Fruit fly (Drosophila melanogaster) whole organism, wandering third instar larva: ENCODE measurements around the gene CG31643.

Source experiments
- Abd-B ChIP-seq: fragments of >200 bp; optimal IDR thresholded peaks from 2 replicates; lab custom pipeline; 2017; ENCODE audit warnings: missing biosample characterization, missing genetic modification characterization
- CG32264 ChIP-seq: fragments of 200-800 bp; sonication (Bioruptor generic); optimal IDR thresholded peaks from 2 replicates; lab custom pipeline; 2016; ENCODE audit warnings: missing biosample characterization, missing genetic modification characterization
- CG9705 ChIP-seq: fragments of 200-800 bp; sonication (Bioruptor generic); optimal IDR thresholded peaks from 2 replicates; lab custom pipeline; 2018; ENCODE audit warnings: missing biosample characterization, mild to moderate bottlenecking, missing genetic modification characterization
- CrebA ChIP-seq: fragments of 200-800 bp; sonication (Bioruptor generic); optimal IDR thresholded peaks from 2 replicates; lab custom pipeline; 2016; ENCODE audit warnings: missing biosample characterization, mild to moderate bottlenecking, missing genetic modification characterization, borderline replicate concordance
- Dfd ChIP-seq: fragments of >200 bp; optimal IDR thresholded peaks from 2 replicates; lab custom pipeline; 2017; ENCODE audit warnings: missing biosample characterization, missing genetic modification characterization
- Dif ChIP-seq: fragments of 200-275, 200-300 bp; sonication (Bioruptor generic); optimal IDR thresholded peaks from 2 replicates; lab custom pipeline; 2018; ENCODE audit warnings: missing biosample characterization, missing genetic modification characterization; ENCODE audit not compliant: partially characterized antibody
- GATAd ChIP-seq: sonication (Bioruptor generic); optimal IDR thresholded peaks from 2 replicates; lab custom pipeline; 2016; ENCODE audit warnings: missing biosample characterization, missing genetic modification characterization
- HLH106 ChIP-seq: fragments of 200-800 bp; optimal IDR thresholded peaks from 3 replicates; lab custom pipeline; 2019; ENCODE audit warnings: missing biosample characterization, mild to moderate bottlenecking, missing genetic modification characterization, moderate library complexity
- Hnf4 ChIP-seq: fragments of 200-800 bp; sonication (Bioruptor generic); optimal IDR thresholded peaks from 2 replicates; lab custom pipeline; 2016; ENCODE audit warnings: missing biosample characterization, mild to moderate bottlenecking, missing genetic modification characterization
- Hr78 ChIP-seq: fragments of >200 bp; optimal IDR thresholded peaks from 2 replicates; lab custom pipeline; 2017; ENCODE audit warnings: missing biosample characterization, missing genetic modification characterization
- Hr83 ChIP-seq: fragments of 200-300 bp; sonication (Bioruptor generic); optimal IDR thresholded peaks from 2 replicates; lab custom pipeline; 2016; ENCODE audit warnings: missing biosample characterization, mild to moderate bottlenecking, missing genetic modification characterization, moderate library complexity; ENCODE audit not compliant: poor library complexity, severe bottlenecking
- Jra ChIP-seq: sonication (Bioruptor generic); optimal IDR thresholded peaks from 2 replicates; lab custom pipeline; 2016; ENCODE audit warnings: missing biosample characterization, missing genetic modification characterization
- Mio ChIP-seq: sonication (Bioruptor generic); optimal IDR thresholded peaks from 2 replicates; lab custom pipeline; 2016; ENCODE audit warnings: missing biosample characterization, missing genetic modification characterization
- Myc ChIP-seq: fragments of >200 bp; optimal IDR thresholded peaks from 2 replicates; lab custom pipeline; 2017
- N ChIP-seq: fragments of >200 bp; optimal IDR thresholded peaks from 2 replicates; lab custom pipeline; 2018; ENCODE audit warnings: missing biosample characterization, missing external identifiers, missing genetic modification characterization
- OdsH ChIP-seq: fragments of 200-800 bp; sonication (Bioruptor generic); optimal IDR thresholded peaks from 2 replicates; lab custom pipeline; 2016; ENCODE audit warnings: missing biosample characterization, mild to moderate bottlenecking, missing genetic modification characterization
- Rel ChIP-seq, 2 experiments: fragments of 200-800 bp; sonication (Bioruptor generic) in 1 of 2; optimal IDR thresholded peaks; 2 replicates in 1 of 2; 3 replicates in 1 of 2; lab custom pipeline; 2016 to 2019; ENCODE audit warnings: mild to moderate bottlenecking in 2 of 2, missing biosample characterization in 2 of 2, missing genetic modification characterization in 2 of 2, moderate library complexity in 1 of 2
- Sp1 ChIP-seq: fragments of 200-800 bp; sonication (Bioruptor generic); optimal IDR thresholded peaks from 3 replicates; lab custom pipeline; 2019; ENCODE audit warnings: missing biosample characterization, mild to moderate bottlenecking, missing genetic modification characterization, moderate library complexity
- Vsx2 ChIP-seq: fragments of 200-300, 225-300 bp; sonication (Bioruptor generic); optimal IDR thresholded peaks from 2 replicates; lab custom pipeline; 2018; ENCODE audit warnings: missing biosample characterization, missing genetic modification characterization; ENCODE audit not compliant: partially characterized antibody
- br ChIP-seq: fragments of 200-800 bp; sonication (Bioruptor generic); optimal IDR thresholded peaks from 2 replicates; lab custom pipeline; 2016; ENCODE audit warnings: missing biosample characterization, missing genetic modification characterization
- brk ChIP-seq: fragments of 200-800 bp; sonication (Bioruptor generic); optimal IDR thresholded peaks from 2 replicates; lab custom pipeline; 2016; ENCODE audit warnings: missing biosample characterization, mild to moderate bottlenecking, missing genetic modification characterization
- dl ChIP-seq, 2 experiments: fragments of 175-275, 200-275 bp in 1 of 2; fragments of 200-275 bp in 1 of 2; sonication (Bioruptor generic); optimal IDR thresholded peaks; lab custom pipeline; 2018; ENCODE audit warnings: mild to moderate bottlenecking in 2 of 2, missing biosample characterization in 2 of 2, missing genetic modification characterization in 2 of 2, moderate library complexity in 2 of 2; ENCODE audit not compliant: partially characterized antibody in 2 of 2, insufficient read depth in 1 of 2
- dmrt93B ChIP-seq: fragments of 200-800 bp; sonication (Bioruptor generic); optimal IDR thresholded peaks from 2 replicates; lab custom pipeline; 2018; ENCODE audit warnings: missing biosample characterization, mild to moderate bottlenecking, missing genetic modification characterization
- dsf ChIP-seq: sonication (Bioruptor generic); optimal IDR thresholded peaks from 2 replicates; lab custom pipeline; 2016; ENCODE audit warnings: missing biosample characterization, missing genetic modification characterization, borderline replicate concordance
- ey ChIP-seq: fragments of 200-800 bp; sonication (Bioruptor generic); optimal IDR thresholded peaks from 2 replicates; lab custom pipeline; 2016; ENCODE audit warnings: missing biosample characterization, missing genetic modification characterization
- foxo ChIP-seq, 2 experiments: fragments of 200-800 bp; sonication (Bioruptor generic); optimal IDR thresholded peaks; 2 replicates in 1 of 2; 3 replicates in 1 of 2; lab custom pipeline; 2016 to 2017; ENCODE audit warnings: missing biosample characterization in 2 of 2, missing genetic modification characterization in 2 of 2
- fru ChIP-seq: fragments of 200-800 bp; sonication (Bioruptor generic); optimal IDR thresholded peaks from 3 replicates; lab custom pipeline; 2016; ENCODE audit warnings: missing biosample characterization, mild to moderate bottlenecking, missing genetic modification characterization
- h ChIP-seq: fragments of 200-800 bp; sonication (Bioruptor generic); optimal IDR thresholded peaks from 3 replicates; lab custom pipeline; 2016; ENCODE audit warnings: missing biosample characterization, mild to moderate bottlenecking, missing genetic modification characterization
- jim ChIP-seq: fragments of 175-275, 200-325 bp; sonication (Bioruptor generic); optimal IDR thresholded peaks from 2 replicates; lab custom pipeline; 2016; ENCODE audit warnings: missing biosample characterization, mild to moderate bottlenecking, missing genetic modification characterization
- lola ChIP-seq: fragments of >200 bp; optimal IDR thresholded peaks from 2 replicates; lab custom pipeline; 2017; ENCODE audit warnings: missing biosample characterization, missing genetic modification characterization
- pan ChIP-seq: fragments of >200 bp; optimal IDR thresholded peaks from 2 replicates; lab custom pipeline; 2017
- psq ChIP-seq: fragments of 200-800 bp; sonication (Bioruptor generic); optimal IDR thresholded peaks from 3 replicates; lab custom pipeline; 2017; ENCODE audit warnings: missing biosample characterization, mild to moderate bottlenecking, missing genetic modification characterization, moderate library complexity
- rgr ChIP-seq: fragments of 200-800 bp; sonication (Bioruptor generic); optimal IDR thresholded peaks from 3 replicates; lab custom pipeline; 2016; ENCODE audit warnings: missing biosample characterization, mild to moderate bottlenecking, missing genetic modification characterization
- sage ChIP-seq: fragments of 200-800 bp; sonication (Bioruptor generic); optimal IDR thresholded peaks from 2 replicates; lab custom pipeline; 2016; ENCODE audit warnings: missing biosample characterization, mild to moderate bottlenecking, missing genetic modification characterization
- sv ChIP-seq: fragments of 200-800 bp; sonication (Bioruptor generic); optimal IDR thresholded peaks from 3 replicates; lab custom pipeline; 2016; ENCODE audit warnings: missing biosample characterization, missing genetic modification characterization
- tai ChIP-seq: sonication (Bioruptor generic); optimal IDR thresholded peaks from 2 replicates; lab custom pipeline; 2016; ENCODE audit warnings: missing biosample characterization, missing genetic modification characterization
- usp ChIP-seq: fragments of >200 bp; optimal IDR thresholded peaks from 2 replicates; lab custom pipeline; 2017; ENCODE audit warnings: missing biosample characterization, missing genetic modification characterization
- woc ChIP-seq: sonication (Bioruptor generic); optimal IDR thresholded peaks from 2 replicates; lab custom pipeline; 2016; ENCODE audit warnings: missing biosample characterization, mild to moderate bottlenecking, missing genetic modification characterization

CG31643 gene

DNA sequence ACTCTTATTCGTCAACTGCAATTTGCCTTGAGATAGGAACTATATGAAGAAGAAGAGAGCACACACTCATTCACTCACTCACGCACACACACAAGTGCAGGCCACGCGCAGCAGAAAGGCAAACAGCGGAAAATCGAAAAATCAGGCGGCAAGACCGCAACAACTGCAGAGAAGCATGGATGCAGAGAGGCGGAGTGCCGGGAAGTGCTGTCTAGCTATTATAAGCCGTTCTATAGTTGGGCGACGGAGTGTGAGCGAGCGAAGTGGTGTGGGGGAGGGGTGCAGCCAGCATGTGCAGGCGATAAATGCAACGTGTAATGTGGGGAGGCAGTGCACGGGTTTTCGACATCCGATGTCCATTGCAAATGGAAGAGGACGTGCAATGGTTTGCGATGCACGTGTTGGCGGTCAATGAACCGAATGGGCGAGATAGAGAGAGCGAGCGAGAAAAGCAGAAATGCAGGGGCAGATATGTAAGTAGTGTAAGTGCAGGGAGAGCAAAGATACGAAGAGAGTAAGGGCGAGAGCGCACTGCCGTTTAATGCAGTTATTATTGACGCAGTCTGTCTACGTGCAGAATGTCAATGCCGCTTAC lies 40.9 kb downstream of the CG31643 start:
- no peak for TF ChIP-seq Hr78 (GFP tag; lab: Kevin White, UChicago)
- no peak for TF ChIP-seq Abd-B (GFP tag; lab: Kevin White, UChicago)
- no peak for TF ChIP-seq usp
- TF ChIP-seq tai = peak; percentile 95
- TF ChIP-seq jim (GFP tag; lab: Kevin White, UChicago) = no peak
- TF ChIP-seq br (GFP tag; lab: Kevin White, UChicago) = no peak
- TF ChIP-seq psq (GFP tag; lab: Kevin White, UChicago) = peak; percentile 57
- peak; percentile 0 to 19 for TF ChIP-seq dl (GFP tag; optimal IDR thresholded peaks at IDR 0.05; lab: Kevin White, UChicago; ENCODE audit: insufficient read depth in 1 of 2, partially characterized antibody in 2 of 2)
- no peak for TF ChIP-seq pan (lab: Kevin White, UChicago)
- TF ChIP-seq h (GFP tag; lab: Kevin White, UChicago) = peak; percentile 31
- TF ChIP-seq Rel (GFP tag; optimal IDR thresholded peaks at IDR 0.05; lab: Kevin White, UChicago) = no peak
- TF ChIP-seq Rel (tag; optimal IDR thresholded peaks at IDR 0.05; lab: Kevin White, UChicago) = peak; percentile 17
- no peak for TF ChIP-seq HLH106 (tag; lab: Kevin White, UChicago)
- TF ChIP-seq Hnf4 (GFP tag; lab: Kevin White, UChicago) = no peak
- TF ChIP-seq Sp1 (GFP tag; lab: Kevin White, UChicago) = peak; percentile 23
- no peak for TF ChIP-seq GATAd (GFP tag; lab: Kevin White, UChicago)
- no peak for TF ChIP-seq CrebA
- TF ChIP-seq Vsx2 (GFP tag; lab: Kevin White, UChicago) = no peak
- TF ChIP-seq Dif (GFP tag; lab: Kevin White, UChicago) = peak; percentile 30

DNA sequence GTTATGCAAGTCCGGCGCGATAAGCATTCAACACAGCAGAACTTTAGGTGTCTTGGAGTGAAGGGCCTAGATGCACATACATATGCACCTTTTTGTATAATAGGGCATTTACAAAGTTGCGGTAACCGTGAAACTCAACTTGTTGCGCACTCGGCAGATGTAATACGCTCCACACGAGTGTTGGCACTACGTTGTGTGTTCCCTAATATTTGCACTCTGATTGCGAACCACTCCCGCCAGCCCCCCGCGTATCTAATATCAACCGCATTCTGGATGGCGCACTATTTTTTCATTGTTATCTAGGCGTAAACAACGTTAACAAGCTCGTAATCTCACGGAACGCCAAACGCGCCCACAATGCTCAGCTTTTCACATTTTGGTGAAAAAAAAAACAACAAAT lies 42.4 kb downstream of the CG31643 start:
- TF ChIP-seq Rel (GFP tag; optimal IDR thresholded peaks at IDR 0.05; lab: Kevin White, UChicago) = no peak
- peak; percentile 11 for TF ChIP-seq Rel (tag; optimal IDR thresholded peaks at IDR 0.05; lab: Kevin White, UChicago)
- no peak for TF ChIP-seq dl (GFP tag; optimal IDR thresholded peaks at IDR 0.05; lab: Kevin White, UChicago; ENCODE audit: insufficient read depth in 1 of 2, partially characterized antibody in 2 of 2)

DNA sequence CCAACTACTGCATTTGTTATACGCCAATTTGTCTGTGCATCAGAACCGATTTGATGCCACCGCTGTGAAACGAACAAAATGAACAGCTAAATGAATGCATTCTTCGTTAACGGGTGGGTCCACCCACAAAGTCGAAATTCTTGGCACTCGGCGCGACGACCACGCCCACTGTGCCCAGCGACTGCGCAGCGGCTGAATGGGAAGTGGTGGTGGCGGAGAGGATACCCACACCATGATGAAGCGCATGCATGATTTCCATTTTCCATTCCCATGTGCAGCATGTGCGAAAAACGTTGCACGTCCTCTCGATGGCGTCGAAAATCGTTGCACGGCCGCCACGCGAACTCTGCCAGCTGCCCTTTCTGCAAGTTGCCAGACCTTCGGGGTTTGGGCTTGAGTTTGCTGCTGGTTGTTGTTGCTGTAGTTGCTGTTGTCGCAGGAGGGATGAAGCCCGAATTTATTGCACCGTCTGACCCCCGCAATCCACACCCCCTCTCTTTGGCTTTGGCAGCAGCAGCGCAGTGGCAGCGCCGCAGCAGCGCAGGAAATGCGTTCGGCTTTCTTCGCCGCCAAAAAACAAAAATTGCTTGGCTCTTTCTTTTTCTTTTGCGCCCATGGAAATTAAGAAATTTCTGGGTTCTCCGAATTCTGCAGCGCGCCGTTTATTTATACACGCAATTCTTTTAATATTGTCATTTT lies 43.4 kb downstream of the CG31643 start:
- TF ChIP-seq br (GFP tag; lab: Kevin White, UChicago) (no peak), OdsH (GFP tag; lab: Kevin White, UChicago) (no peak), Abd-B (GFP tag; lab: Kevin White, UChicago) (no peak), usp (no peak), lola (GFP tag; lab: Kevin White, UChicago) (peak; percentile 51), Mio (GFP tag; lab: Kevin White, UChicago) (no peak), Jra (GFP tag; lab: Kevin White, UChicago) (no peak), sv (GFP tag; lab: Kevin White, UChicago) (no peak), jim (GFP tag; lab: Kevin White, UChicago) (no peak), dmrt93B (GFP tag; lab: Kevin White, UChicago) (no peak), Sp1 (GFP tag; lab: Kevin White, UChicago) (peak; percentile 54), Rel (GFP tag; optimal IDR thresholded peaks at IDR 0.05; lab: Kevin White, UChicago) (no peak), Rel (tag; optimal IDR thresholded peaks at IDR 0.05; lab: Kevin White, UChicago) (peak; percentile 50), Hr83 (GFP tag; lab: Kevin White, UChicago) (no peak), Dif (GFP tag; lab: Kevin White, UChicago) (no peak), CrebA (no peak), HLH106 (tag; lab: Kevin White, UChicago) (peak; percentile 15), ey (GFP tag; lab: Kevin White, UChicago) (no peak), Myc (lab: Kevin White, UChicago) (no peak), dsf (GFP tag; lab: Kevin White, UChicago) (no peak), sage (GFP tag; lab: Kevin White, UChicago) (no peak), h (GFP tag; lab: Kevin White, UChicago) (peak; percentile 5), pan (lab: Kevin White, UChicago) (no peak), tai (peak; percentile 49), Hnf4 (GFP tag; lab: Kevin White, UChicago) (no peak), GATAd (GFP tag; lab: Kevin White, UChicago) (no peak), foxo (GFP tag; optimal IDR thresholded peaks at IDR 0.05; lab: Kevin White, UChicago) (no peak), N (no peak), woc (GFP tag; lab: Kevin White, UChicago) (peak; percentile 40), Vsx2 (GFP tag; lab: Kevin White, UChicago) (peak; percentile 9), fru (no peak), Hr78 (GFP tag; lab: Kevin White, UChicago) (no peak), CG32264 (no peak), dl (GFP tag; optimal IDR thresholded peaks at IDR 0.05; lab: Kevin White, UChicago; ENCODE audit: insufficient read depth in 1 of 2, partially characterized antibody in 2 of 2) (peak in 1 of 2 experiments; percentile 55), rgr (GFP tag; lab: Kevin White, UChicago) (no peak), psq (GFP tag; lab: Kevin White, UChicago) (peak; percentile 57), CG9705 (GFP tag; lab: Kevin White, UChicago) (peak; percentile 36), brk (no peak), Dfd (GFP tag; lab: Kevin White, UChicago) (no peak)
